Fruit fly (Drosophila melanogaster) S2 (cell line): ENCODE measurements around the gene CG43117.

Experiments used
- CG8478 ChIP-seq: fragments of >200 bp; optimal IDR thresholded peaks from 2 replicates; lab custom pipeline; 2018
- CTCF ChIP-seq, 2 experiments: fragments of >200 bp; optimal IDR thresholded peaks; 2 replicates each; lab custom pipeline; 2018

DNA sequence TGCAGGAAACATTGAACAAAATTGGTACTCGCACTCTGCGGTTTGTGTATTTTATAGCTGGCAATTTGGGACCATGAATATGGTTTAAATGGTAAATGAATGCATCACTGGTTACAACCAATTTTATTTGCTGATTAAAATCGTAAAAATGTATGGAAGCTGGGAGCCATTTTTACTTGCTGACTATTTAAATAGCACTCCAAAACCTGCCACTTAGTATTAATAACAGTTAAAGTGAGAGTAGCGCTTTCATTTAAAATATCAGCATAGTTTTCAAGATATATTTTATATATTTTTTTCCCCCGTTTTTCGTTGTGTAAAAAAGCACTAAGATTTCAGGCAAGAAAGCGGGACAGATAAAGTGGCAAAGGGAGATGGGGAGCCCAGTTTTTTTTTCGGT lies 29.9 kb downstream of the CG43117 start:
- TF ChIP-seq CG8478 (lab: Kevin White, UChicago) (no peak), CTCF (optimal IDR thresholded peaks at IDR 0.05; lab: Kevin White, UChicago) (no peak)
